Fruit fly (Drosophila melanogaster) whole organism, embryonic: ENCODE results near the gene VhaM9.7-c.
A peak's percentile ranks its signal among the peaks of the same experiment; 100 is the strongest.

ENCODE experiments used
- CG10147 ChIP-seq: fragments of 200-800 bp; sonication (Bioruptor generic); optimal IDR thresholded peaks from 2 replicates; lab custom pipeline; 2019; ENCODE audit warnings: missing biosample characterization, mild to moderate bottlenecking, missing genetic modification characterization, moderate library complexity
- CG10543 ChIP-seq: fragments of 200-800 bp; sonication (Bioruptor generic); optimal IDR thresholded peaks from 3 replicates; lab custom pipeline; 2017; ENCODE audit warnings: missing biosample characterization, mild to moderate bottlenecking, missing genetic modification characterization, moderate library complexity
- CG17385 ChIP-seq: fragments of 200-800 bp; sonication (Bioruptor generic); optimal IDR thresholded peaks from 3 replicates; lab custom pipeline; 2018; ENCODE audit warnings: missing biosample characterization, mild to moderate bottlenecking, missing genetic modification characterization
- CG17568 ChIP-seq: fragments of 200-800 bp; sonication (Bioruptor generic); optimal IDR thresholded peaks from 2 replicates; lab custom pipeline; 2018; ENCODE audit warnings: missing biosample characterization, mild to moderate bottlenecking, missing genetic modification characterization, moderate library complexity
- CG1832 ChIP-seq: fragments of 200-800 bp; sonication (Bioruptor generic); optimal IDR thresholded peaks from 2 replicates; lab custom pipeline; 2017; ENCODE audit warnings: missing biosample characterization, mild to moderate bottlenecking, missing genetic modification characterization, inconsistent platforms
- CG31388 ChIP-seq: fragments of 200-800 bp; sonication (Bioruptor generic); optimal IDR thresholded peaks from 2 replicates; lab custom pipeline; 2016; ENCODE audit warnings: missing biosample characterization, missing genetic modification characterization
- CG3407 ChIP-seq: fragments of 200-800 bp; sonication (Bioruptor generic); optimal IDR thresholded peaks from 2 replicates; lab custom pipeline; 2018; ENCODE audit warnings: missing biosample characterization, mild to moderate bottlenecking, missing genetic modification characterization
- CG34422 ChIP-seq: fragments of 200-800 bp; sonication (Bioruptor generic); IDR thresholded peaks from 3 replicates; pipeline ENCODE4 v1.3.6; 2022; ENCODE audit warnings: missing biosample characterization, missing genetic modification characterization
- CG42726 ChIP-seq: fragments of 200-800 bp; sonication (Bioruptor generic); IDR thresholded peaks from 2 replicates; pipeline ENCODE4 v1.3.6; 2022; ENCODE audit warnings: missing biosample characterization, missing genetic modification characterization; ENCODE audit not compliant: partially characterized antibody
- CG5180 ChIP-seq: fragments of 200-800 bp; sonication (Bioruptor generic); optimal IDR thresholded peaks from 3 replicates; lab custom pipeline; 2017; ENCODE audit warnings: missing biosample characterization, missing genetic modification characterization, mild to moderate bottlenecking, moderate library complexity, missing genetic modification reagents
- CG8388 ChIP-seq: fragments of 200-800 bp; sonication (Bioruptor generic); optimal IDR thresholded peaks from 2 replicates; lab custom pipeline; 2019; ENCODE audit warnings: missing biosample characterization, mild to moderate bottlenecking, missing genetic modification characterization, moderate library complexity
- Dad ChIP-seq: fragments of 200-800 bp; sonication (Bioruptor generic); optimal IDR thresholded peaks from 3 replicates; lab custom pipeline; 2016; ENCODE audit warnings: missing biosample characterization, missing genetic modification characterization
- Dip3 ChIP-seq: fragments of 200-800 bp; sonication (Bioruptor generic); optimal IDR thresholded peaks from 3 replicates; lab custom pipeline; 2016; ENCODE audit warnings: missing biosample characterization, missing genetic modification characterization
- Doc3 ChIP-seq: fragments of 200-800 bp; sonication (Bioruptor generic); IDR thresholded peaks from 3 replicates; pipeline ENCODE4 v1.3.6; 2022; ENCODE audit warnings: missing biosample characterization, missing genetic modification characterization; ENCODE audit not compliant: partially characterized antibody
- HLH54F ChIP-seq: fragments of 200-800 bp; sonication (Bioruptor generic); optimal IDR thresholded peaks from 3 replicates; lab custom pipeline; 2016; ENCODE audit warnings: missing biosample characterization, missing genetic modification characterization
- HmgD ChIP-seq: fragments of 200-800 bp; sonication (Bioruptor generic); optimal IDR thresholded peaks from 3 replicates; lab custom pipeline; 2016; ENCODE audit warnings: missing biosample characterization, missing genetic modification characterization
- Lim3 ChIP-seq: fragments of 200-800 bp; sonication (Bioruptor generic); IDR thresholded peaks from 2 replicates; pipeline ENCODE4 v1.3.6; 2022; ENCODE audit warnings: missing biosample characterization, missing genetic modification characterization
- Pdp1 ChIP-seq, 2 experiments: fragments of 200-800 bp; sonication (Bioruptor generic); optimal IDR thresholded peaks; 3 replicates each; lab custom pipeline; 2016; ENCODE audit warnings: missing biosample characterization in 2 of 2, missing genetic modification characterization in 2 of 2, mild to moderate bottlenecking in 1 of 2, moderate library complexity in 1 of 2
- ab ChIP-seq: fragments of 200-800 bp; sonication (Bioruptor generic); optimal IDR thresholded peaks from 2 replicates; lab custom pipeline; 2016; ENCODE audit warnings: missing biosample characterization, missing genetic modification characterization
- ac ChIP-seq: fragments of 200-800 bp; sonication (Bioruptor generic); optimal IDR thresholded peaks from 3 replicates; lab custom pipeline; 2017; ENCODE audit warnings: missing biosample characterization, mild to moderate bottlenecking, missing genetic modification characterization
- cas ChIP-seq: fragments of 200-800 bp; sonication (Bioruptor generic); IDR thresholded peaks from 2 replicates; pipeline ENCODE4 v1.3.6; 2022; ENCODE audit warnings: missing biosample characterization, missing genetic modification characterization
- cg ChIP-seq: fragments of 200-800 bp; sonication (Bioruptor generic); optimal IDR thresholded peaks from 3 replicates; lab custom pipeline; 2019; ENCODE audit warnings: missing biosample characterization, mild to moderate bottlenecking, missing genetic modification characterization, moderate library complexity
- chn ChIP-seq: fragments of 200-800 bp; sonication (Bioruptor generic); optimal IDR thresholded peaks from 2 replicates; lab custom pipeline; 2016; ENCODE audit warnings: missing biosample characterization, missing genetic modification characterization
- crc ChIP-seq: fragments of 200-800 bp; sonication (Bioruptor generic); optimal IDR thresholded peaks from 2 replicates; lab custom pipeline; 2016; ENCODE audit warnings: missing biosample characterization, missing genetic modification characterization
- eve ChIP-seq, 2 experiments: fragments of >200 bp; optimal IDR thresholded peaks; 2 replicates each; lab custom pipeline; 2017; ENCODE audit warnings: missing biosample characterization in 2 of 2, missing genetic modification characterization in 2 of 2
- eyg ChIP-seq: fragments of 200-800 bp; sonication (Bioruptor generic); optimal IDR thresholded peaks from 3 replicates; lab custom pipeline; 2016; ENCODE audit warnings: missing biosample characterization, missing genetic modification characterization
- klu ChIP-seq: fragments of 200-800 bp; sonication (Bioruptor generic); IDR thresholded peaks from 2 replicates; pipeline ENCODE4 v1.3.6; 2022; ENCODE audit warnings: missing biosample characterization, missing genetic modification characterization
- knrl ChIP-seq: fragments of 200-800 bp; sonication (Bioruptor generic); IDR thresholded peaks from 3 replicates; pipeline ENCODE4 v1.3.6; 2022; ENCODE audit warnings: missing biosample characterization, missing genetic modification characterization; ENCODE audit not compliant: partially characterized antibody
- lab ChIP-seq: fragments of 200-800 bp; sonication (Bioruptor generic); optimal IDR thresholded peaks from 3 replicates; lab custom pipeline; 2017; ENCODE audit warnings: missing biosample characterization, missing genetic modification characterization, mild to moderate bottlenecking, moderate library complexity, missing genetic modification reagents
- nmo ChIP-seq: fragments of 200-800 bp; sonication (Bioruptor generic); optimal IDR thresholded peaks from 2 replicates; lab custom pipeline; 2018; ENCODE audit warnings: missing biosample characterization, mild to moderate bottlenecking, missing genetic modification characterization, moderate library complexity
- oc ChIP-seq: fragments of 200-800 bp; sonication (Bioruptor generic); optimal IDR thresholded peaks from 2 replicates; lab custom pipeline; 2018; ENCODE audit warnings: missing biosample characterization, mild to moderate bottlenecking, missing genetic modification characterization, moderate library complexity
- run ChIP-seq: fragments of 200-800 bp; sonication (Bioruptor generic); optimal IDR thresholded peaks from 3 replicates; lab custom pipeline; 2018; ENCODE audit warnings: missing biosample characterization, mild to moderate bottlenecking, missing genetic modification characterization
- stwl ChIP-seq: fragments of 200-800 bp; sonication (Bioruptor generic); optimal IDR thresholded peaks from 3 replicates; lab custom pipeline; 2018; ENCODE audit warnings: missing biosample characterization, mild to moderate bottlenecking, missing genetic modification characterization, moderate library complexity
- tio ChIP-seq: fragments of 200-800 bp; sonication (Bioruptor generic); optimal IDR thresholded peaks from 2 replicates; lab custom pipeline; 2017; ENCODE audit warnings: missing biosample characterization, missing genetic modification characterization, inconsistent platforms
- toy ChIP-seq: fragments of 200-800 bp; sonication (Bioruptor generic); IDR thresholded peaks from 2 replicates; pipeline ENCODE4 v1.3.6; 2022; ENCODE audit warnings: missing biosample characterization, missing genetic modification characterization

VhaM9.7-c gene

dm6 chr3L:4138804-4139521, 47.7 kb downstream of the VhaM9.7-c start, which contains the start of the genes Rop and Ras64B (continued):
- TF ChIP-seq chn (peak; percentile 51), eve (GFP tag; optimal IDR thresholded peaks at IDR 0.05; lab: Kevin White, UChicago) (no peak), HLH54F (GFP tag; lab: Kevin White, UChicago) (peak; percentile 32), knrl (peak; percentile 82), stwl (tag; lab: Kevin White, UChicago) (peak; percentile 41), Doc3 (peak; percentile 28; the same call in 2 of the 3 replicates), CG17568 (GFP tag; lab: Kevin White, UChicago) (no peak), oc (tag; lab: Kevin White, UChicago) (no peak), ab (no peak), lab (GFP tag; lab: Kevin White, UChicago) (no peak), CG42726 (GFP tag; lab: Robert Waterston, UW) (peak; percentile 83), Dip3 (no peak), CG1832 (GFP tag; lab: Kevin White, UChicago) (no peak), eyg (GFP tag; lab: Kevin White, UChicago) (no peak), crc (no peak), CG3407 (GFP tag; lab: Kevin White, UChicago) (no peak), CG31388 (GFP tag; lab: Kevin White, UChicago) (no peak), CG17385 (no peak), CG8388 (GFP tag; lab: Kevin White, UChicago) (no peak), CG10147 (GFP tag; lab: Kevin White, UChicago) (peak; percentile 33), run (tag; lab: Kevin White, UChicago) (peak; percentile 13), toy (GFP tag; lab: Robert Waterston, UW) (no peak), cas (GFP tag; lab: Robert Waterston, UW) (no peak), CG5180 (GFP tag; lab: Kevin White, UChicago) (no peak), ac (GFP tag; lab: Kevin White, UChicago) (no peak), CG34422 (peak; percentile 57; the same call in 2 of the 3 replicates), cg (GFP tag; lab: Kevin White, UChicago) (peak; percentile 35), tio (GFP tag; lab: Kevin White, UChicago) (no peak), CG10543 (GFP tag; lab: Kevin White, UChicago) (peak; percentile 63), Dad (GFP tag; lab: Kevin White, UChicago) (peak; percentile 47), klu (GFP tag; lab: Robert Waterston, UW) (no peak), HmgD (GFP tag; lab: Kevin White, UChicago) (peak; percentile 75), Lim3 (GFP tag; lab: Robert Waterston, UW) (no peak), nmo (GFP tag; lab: Kevin White, UChicago) (peak; percentile 75), Pdp1 (GFP tag; optimal IDR thresholded peaks at IDR 0.05; lab: Kevin White, UChicago) (peak in 1 of 2 experiments; percentile 40)
- TF ChIP-seq, all 482 proteins: peak for 182
